Worm (Caenorhabditis elegans) whole organism, young adult: ENCODE data around the gene F21H7.5.

Experiments used
- C06A6.2 ChIP-seq: fragments of 200-800 bp; sonication (Bioruptor generic); conservative IDR thresholded peaks from 2 replicates; pipeline ENCODE4 v1.3.6; 2022; ENCODE audit warnings: missing genetic modification characterization, missing compliant biosample characterization
- F39B2.1 ChIP-seq: fragments of 200-800 bp; sonication (Bioruptor generic); IDR thresholded peaks from 2 replicates; pipeline ENCODE4 v1.3.6; 2022; ENCODE audit warnings: missing genetic modification reagents, missing genetic modification characterization, missing compliant biosample characterization
- F49E8.2 ChIP-seq: sonication (generic microtip); optimal IDR thresholded peaks from 3 replicates; lab custom pipeline; 2017; ENCODE audit warnings: missing genetic modification characterization, mild to moderate bottlenecking, missing compliant biosample characterization, antibody characterized with exemption, moderate library complexity; ENCODE audit not compliant: insufficient read depth
- F55B11.4 ChIP-seq: sonication (generic microtip); optimal IDR thresholded peaks from 2 replicates; lab custom pipeline; 2016; ENCODE audit warnings: missing compliant biosample characterization, missing genetic modification characterization, borderline replicate concordance; ENCODE audit not compliant: insufficient read depth
- K11D2.4 ChIP-seq: fragments of 200-800 bp; sonication (Bioruptor generic); IDR thresholded peaks from 2 replicates; pipeline ENCODE4 v1.3.6; 2022; ENCODE audit warnings: missing genetic modification reagents, missing genetic modification characterization, missing compliant biosample characterization
- T26A5.8 ChIP-seq: sonication (generic microtip); optimal IDR thresholded peaks from 2 replicates; lab custom pipeline; 2016; ENCODE audit warnings: missing genetic modification characterization, missing compliant biosample characterization
- Y53G8AR.9 ChIP-seq: fragments of 200-800 bp; sonication (Bioruptor generic); conservative IDR thresholded peaks from 2 replicates; pipeline ENCODE4 v1.3.6; 2022; ENCODE audit warnings: missing genetic modification reagents, missing genetic modification characterization, missing compliant biosample characterization
- Y67H2A.10 ChIP-seq: fragments of 200-800 bp; sonication (Bioruptor generic); conservative IDR thresholded peaks from 2 replicates; pipeline ENCODE4 v1.3.6; 2022; ENCODE audit warnings: missing genetic modification reagents, missing genetic modification characterization, missing compliant biosample characterization
- Y79H2A.3 ChIP-seq: fragments of 200-800 bp; sonication (Bioruptor generic); conservative IDR thresholded peaks from 2 replicates; pipeline ENCODE4 v1.3.6; 2022; ENCODE audit warnings: missing genetic modification reagents, missing genetic modification characterization, missing compliant biosample characterization
- ZK185.1 ChIP-seq: sonication (generic microtip); optimal IDR thresholded peaks from 2 replicates; lab custom pipeline; 2016; ENCODE audit warnings: mild to moderate bottlenecking, missing genetic modification characterization, missing compliant biosample characterization; ENCODE audit not compliant: poor library complexity, severe bottlenecking
- ccch-3 ChIP-seq: fragments of 200-800 bp; sonication (Bioruptor generic); optimal IDR thresholded peaks from 2 replicates; lab custom pipeline; 2018; ENCODE audit warnings: mild to moderate bottlenecking, missing genetic modification characterization, missing compliant biosample characterization
- ceh-27 ChIP-seq: fragments of 200-800 bp; sonication (Bioruptor generic); optimal IDR thresholded peaks from 2 replicates; lab custom pipeline; 2018; ENCODE audit warnings: mild to moderate bottlenecking, missing genetic modification characterization, moderate library complexity, missing compliant biosample characterization
- die-1 ChIP-seq: sonication (generic microtip); optimal IDR thresholded peaks from 2 replicates; lab custom pipeline; 2016; ENCODE audit warnings: missing genotype, mild to moderate bottlenecking, missing genetic modification characterization, missing compliant biosample characterization
- efl-1 ChIP-seq: fragments of 150-350 bp; optimal IDR thresholded peaks from 2 replicates; lab custom pipeline; 2014; ENCODE audit warnings: missing biosample characterization, missing genetic modification reagents, missing genetic modification characterization
- egl-44 ChIP-seq: fragments of 200-800 bp; sonication (Bioruptor generic); IDR thresholded peaks from 2 replicates; pipeline ENCODE4 v1.3.6; 2022; ENCODE audit warnings: missing genetic modification reagents, missing genetic modification characterization, missing compliant biosample characterization
- ets-4 ChIP-seq: fragments of 200-800 bp; sonication (Bioruptor generic); optimal IDR thresholded peaks from 2 replicates; lab custom pipeline; 2018; ENCODE audit warnings: mild to moderate bottlenecking, missing genetic modification characterization, missing compliant biosample characterization
- fkh-3 ChIP-seq: sonication (generic microtip); optimal IDR thresholded peaks from 2 replicates; lab custom pipeline; 2016; ENCODE audit warnings: mild to moderate bottlenecking, missing genetic modification characterization, missing compliant biosample characterization
- let-526 ChIP-seq: fragments of 200-800 bp; sonication (Bioruptor generic); IDR thresholded peaks from 2 replicates; pipeline ENCODE4 v1.3.6; 2022; ENCODE audit warnings: missing genetic modification reagents, missing genetic modification characterization, missing compliant biosample characterization
- let-607 ChIP-seq, 2 experiments: fragments of 200-800 bp in 1 of 2; sonication (Bioruptor generic) in 1 of 2; sonication (generic microtip) in 1 of 2; optimal IDR thresholded peaks; 2 replicates each; lab custom pipeline; 2016 to 2018; ENCODE audit warnings: mild to moderate bottlenecking in 2 of 2, missing compliant biosample characterization in 2 of 2, missing genetic modification characterization in 2 of 2, moderate library complexity in 2 of 2, missing genotype in 1 of 2
- lin-26 ChIP-seq: fragments of 200-800 bp; sonication (Bioruptor generic); IDR thresholded peaks from 2 replicates; pipeline ENCODE4 v1.3.6; 2022; ENCODE audit warnings: missing genetic modification reagents, missing genetic modification characterization, missing compliant biosample characterization
- lin-35 ChIP-seq, 3 experiments: fragments of 150-350 bp in 2 of 3; sonication (generic microtip) in 1 of 3; optimal IDR thresholded peaks; 2 replicates each; lab custom pipeline; 2014 to 2018; ENCODE audit warnings: missing biosample characterization in 3 of 3, missing genetic modification characterization in 3 of 3, missing genetic modification reagents in 3 of 3
- lin-54 ChIP-seq: fragments of 200-800 bp; sonication (Bioruptor generic); optimal IDR thresholded peaks from 2 replicates; lab custom pipeline; 2018; ENCODE audit warnings: mild to moderate bottlenecking, missing genetic modification characterization, missing compliant biosample characterization
- lsy-27 ChIP-seq: sonication (generic microtip); optimal IDR thresholded peaks from 2 replicates; lab custom pipeline; 2017; ENCODE audit warnings: missing genetic modification characterization, mild to moderate bottlenecking, missing compliant biosample characterization, antibody characterized with exemption, missing genotype, borderline replicate concordance; ENCODE audit not compliant: insufficient read depth
- mcd-1 ChIP-seq: fragments of 200-800 bp; sonication (Bioruptor generic); IDR thresholded peaks from 2 replicates; pipeline ENCODE4 v1.3.6; 2022; ENCODE audit warnings: missing genetic modification reagents, missing genetic modification characterization, missing compliant biosample characterization
- mel-28 ChIP-seq: sonication (generic microtip); optimal IDR thresholded peaks from 2 replicates; lab custom pipeline; 2016; ENCODE audit warnings: borderline replicate concordance, mild to moderate bottlenecking, missing genetic modification characterization, missing compliant biosample characterization
- mxl-1 ChIP-seq: sonication (generic microtip); optimal IDR thresholded peaks from 2 replicates; lab custom pipeline; 2016; ENCODE audit warnings: missing genetic modification characterization, missing compliant biosample characterization
- nfya-1 ChIP-seq: sonication (generic microtip); optimal IDR thresholded peaks from 2 replicates; lab custom pipeline; 2017; ENCODE audit warnings: antibody characterized with exemption, missing compliant biosample characterization, missing genetic modification characterization, borderline replicate concordance; ENCODE audit not compliant: insufficient read depth
- nhr-179 ChIP-seq: sonication (generic microtip); optimal IDR thresholded peaks from 2 replicates; lab custom pipeline; 2016; ENCODE audit warnings: mild to moderate bottlenecking, missing genetic modification characterization, missing compliant biosample characterization
- nhr-80 ChIP-seq: sonication (generic microtip); optimal IDR thresholded peaks from 2 replicates; lab custom pipeline; 2016; ENCODE audit warnings: missing genetic modification characterization, missing compliant biosample characterization
- rcor-1 ChIP-seq: fragments of 200-800 bp; sonication (Bioruptor generic); IDR thresholded peaks from 2 replicates; pipeline ENCODE4 v1.3.6; 2022; ENCODE audit warnings: missing genetic modification reagents, missing genetic modification characterization, missing compliant biosample characterization
- repo-1 ChIP-seq: sonication (generic microtip); optimal IDR thresholded peaks from 2 replicates; lab custom pipeline; 2017; ENCODE audit warnings: mild to moderate bottlenecking, missing genetic modification characterization, missing compliant biosample characterization
- somi-1 ChIP-seq: fragments of 200-800 bp; sonication (Bioruptor generic); optimal IDR thresholded peaks from 2 replicates; lab custom pipeline; 2018; ENCODE audit warnings: mild to moderate bottlenecking, missing genetic modification characterization, missing compliant biosample characterization
- unc-130 ChIP-seq: sonication (generic microtip); optimal IDR thresholded peaks from 2 replicates; lab custom pipeline; 2016; ENCODE audit warnings: missing genetic modification reagents, missing genetic modification characterization, missing compliant biosample characterization
- xnd-1 ChIP-seq: sonication (generic microtip); optimal IDR thresholded peaks from 2 replicates; lab custom pipeline; 2016; ENCODE audit warnings: missing genotype, missing genetic modification reagents, missing genetic modification characterization, missing compliant biosample characterization
- ztf-25 ChIP-seq: fragments of 200-800 bp; sonication (Bioruptor generic); IDR thresholded peaks from 2 replicates; pipeline ENCODE4 v1.3.6; 2022; ENCODE audit warnings: missing genetic modification reagents, missing genetic modification characterization, missing compliant biosample characterization
- ztf-26 ChIP-seq: sonication (generic microtip); optimal IDR thresholded peaks from 2 replicates; lab custom pipeline; 2017; ENCODE audit warnings: missing genetic modification characterization, missing compliant biosample characterization

Gene F21H7.5

ce11 chrV:16258142-16258541 is 20.8 kb downstream of the F21H7.5 start, which contains the start of gene nhr-218:
Gene nhr-218, plus strand, starts transcription at chrV:16258442.
- TF ChIP-seq fkh-3 (tag; lab: Kevin White, UChicago), result no peak
- no peak for TF ChIP-seq ceh-27 (GFP tag; lab: Kevin White, UChicago)
- no peak for TF ChIP-seq C06A6.2
- no peak for TF ChIP-seq nfya-1 (tag; lab: Kevin White, UChicago)
- TF ChIP-seq somi-1, result no peak
- no peak for TF ChIP-seq mcd-1
- no peak for TF ChIP-seq F55B11.4 (tag; lab: Kevin White, UChicago)
- TF ChIP-seq nhr-80, result no peak
- no peak for TF ChIP-seq repo-1 (tag; lab: Kevin White, UChicago)
- no peak for TF ChIP-seq Y79H2A.3 (GFP tag; lab: Robert Waterston, UW)
- no peak for TF ChIP-seq mel-28 (tag; lab: Kevin White, UChicago)
- TF ChIP-seq ZK185.1 (tag; lab: Kevin White, UChicago), result no peak
- no peak for TF ChIP-seq ztf-26 (tag; lab: Kevin White, UChicago)
- TF ChIP-seq xnd-1 (tag; lab: Kevin White, UChicago), result no peak
- no peak for TF ChIP-seq ets-4 (GFP tag; lab: Kevin White, UChicago)
- TF ChIP-seq nhr-179 (tag; lab: Kevin White, UChicago), result no peak
- no peak for TF ChIP-seq Y53G8AR.9 (GFP tag; lab: Robert Waterston, UW)
- TF ChIP-seq lin-26, result no peak

- TF ChIP-seq let-607 (tag; optimal IDR thresholded peaks at IDR 0.05; lab: Kevin White, UChicago) (no peak), lin-54 (no peak), nhr-179 (tag; lab: Kevin White, UChicago) (no peak), lin-35 (GFP tag; optimal IDR thresholded peaks at IDR 0.05; lab: Kevin White, UChicago) (no peak), ccch-3 (GFP tag; lab: Kevin White, UChicago) (no peak), egl-44 (GFP tag; lab: Robert Waterston, UW) (no peak), mxl-1 (tag; lab: Kevin White, UChicago) (no peak), ztf-25 (GFP tag; lab: Robert Waterston, UW) (no peak), T26A5.8 (tag; lab: Kevin White, UChicago) (no peak), Y67H2A.10 (no peak), die-1 (no peak), lsy-27 (no peak)
Observed at ce11 chrV:16259684-16260083, 22.4 kb downstream of the F21H7.5 start, which contains the start of gene nhr-127. Gene nhr-127, plus strand, starts transcription at chrV:16259984.

- TF ChIP-seq rcor-1, result no peak
- no peak for TF ChIP-seq efl-1 (GFP tag; lab: Kevin White, UChicago)
- no peak for TF ChIP-seq K11D2.4 (GFP tag; lab: Robert Waterston, UW)
- TF ChIP-seq F39B2.1 (GFP tag; lab: Robert Waterston, UW), result no peak
- no peak for TF ChIP-seq let-526
- no peak for TF ChIP-seq F49E8.2
- TF ChIP-seq, all 124 proteins: peak for 0
Observed at ce11 chrV:16266514-16266913, 29.2 kb downstream of the F21H7.5 start, which contains the start of gene T13F3.4. Gene T13F3.4, minus strand, starts transcription at chrV:16266614.

ce11 chrV:16269556-16269955 is 32.2 kb downstream of the F21H7.5 start, which contains the start of the genes fbxa-2 and T13F3.8:
Gene fbxa-2, minus strand, starts transcription at chrV:16269656.
Gene T13F3.8, plus strand, starts transcription at chrV:16269800.
- TF ChIP-seq unc-130 (GFP tag; lab: Kevin White, UChicago), result no peak
- no peak for TF ChIP-seq ztf-25 (GFP tag; lab: Robert Waterston, UW)
- no peak for TF ChIP-seq ccch-3 (GFP tag; lab: Kevin White, UChicago)
- TF ChIP-seq, all 124 proteins: peak for 0
